Fruit fly (Drosophila melanogaster): ENCODE results near the gene mRpL45.

mRpL45 gene

dm6 chr3R:22618280-22618679, at the start of gene mRpL45 (continued):
- TF ChIP-seq run (tag; optimal IDR thresholded peaks at IDR 0.05) = no peak
- TF ChIP-seq Bgb (GFP tag; IDR thresholded peaks at IDR 0.05; ENCODE audit: partially characterized antibody) = peak; percentile 66
- TF ChIP-seq emc (GFP tag; optimal IDR thresholded peaks at IDR 0.05) = no peak
- no peak for TF ChIP-seq Ada2b (GFP tag; IDR thresholded peaks at IDR 0.05)
- no peak for TF ChIP-seq CTCF (GFP tag; optimal IDR thresholded peaks at IDR 0.05)
- peak; percentile 97 for TF ChIP-seq CG11560 (tag; IDR thresholded peaks at IDR 0.05)
- TF ChIP-seq ase (GFP tag; IDR thresholded peaks at IDR 0.05) = no peak
- no peak for TF ChIP-seq Meics (GFP tag; optimal IDR thresholded peaks at IDR 0.05)
- no peak for TF ChIP-seq ken (GFP tag; IDR thresholded peaks at IDR 0.05)
- TF ChIP-seq eyg (GFP tag; optimal IDR thresholded peaks at IDR 0.05) = no peak
- no peak for TF ChIP-seq Lim3 (GFP tag; IDR thresholded peaks at IDR 0.05)
- TF ChIP-seq CG12299 (tag; optimal IDR thresholded peaks at IDR 0.05) = no peak
- no peak for TF ChIP-seq CG8089 (GFP tag; optimal IDR thresholded peaks at IDR 0.05)
- peak; percentile 12 for TF ChIP-seq zen (tag; optimal IDR thresholded peaks at IDR 0.05)
- TF ChIP-seq al (GFP tag; IDR thresholded peaks at IDR 0.05) = no peak
- no peak for TF ChIP-seq dm (GFP tag; optimal IDR thresholded peaks at IDR 0.05)
- 0 out of 4 replicates have a peak, but pooled peaks have one; percentile 34 for TF ChIP-seq Dll (GFP tag; IDR thresholded peaks at IDR 0.05; ENCODE audit: partially characterized antibody)
- TF ChIP-seq CG10543 (GFP tag; optimal IDR thresholded peaks at IDR 0.05) = no peak
- no peak for TF ChIP-seq ftz-f1 (GFP tag; optimal IDR thresholded peaks at IDR 0.05)
- no peak for TF ChIP-seq CG12219 (GFP tag; optimal IDR thresholded peaks at IDR 0.05)
- no peak for TF ChIP-seq Eip74EF (GFP tag; optimal IDR thresholded peaks at IDR 0.05)
- peak; percentile 77 for TF ChIP-seq CG6791 (GFP tag; IDR thresholded peaks at IDR 0.05; ENCODE audit: partially characterized antibody)
- TF ChIP-seq CG32772 (GFP tag; IDR thresholded peaks at IDR 0.05) = no peak
- no peak for TF ChIP-seq crol (GFP tag; IDR thresholded peaks at IDR 0.05)
- no peak for TF ChIP-seq vvl (GFP tag; IDR thresholded peaks at IDR 0.05)
- no peak for TF ChIP-seq CG2712 (tag; optimal IDR thresholded peaks at IDR 0.05)
- TF ChIP-seq nerfin-1 (tag; optimal IDR thresholded peaks at IDR 0.05) = no peak
- TF ChIP-seq CG4707 (GFP tag; optimal IDR thresholded peaks at IDR 0.05) = no peak
- TF ChIP-seq Xrp1 (GFP tag; IDR thresholded peaks at IDR 0.05) = no peak
- no peak for TF ChIP-seq CG7372 (GFP tag; IDR thresholded peaks at IDR 0.05)
- no peak for TF ChIP-seq sqz (GFP tag; optimal IDR thresholded peaks at IDR 0.05)
- TF ChIP-seq ham (GFP tag; IDR thresholded peaks at IDR 0.05) = no peak
- TF ChIP-seq Atf-2 (GFP tag; optimal IDR thresholded peaks at IDR 0.05) = no peak
- TF ChIP-seq Antp (GFP tag; optimal IDR thresholded peaks at IDR 0.05) = no peak
- TF ChIP-seq row (GFP tag; IDR thresholded peaks at IDR 0.05) = no peak
- no peak for TF ChIP-seq nom (GFP tag; optimal IDR thresholded peaks at IDR 0.05)
- TF ChIP-seq gt (GFP tag; IDR thresholded peaks at IDR 0.05) = no peak
- TF ChIP-seq h (optimal IDR thresholded peaks at IDR 0.05) = no peak
- peak; percentile 80 for TF ChIP-seq HLH4C (GFP tag; IDR thresholded peaks at IDR 0.05; ENCODE audit: partially characterized antibody)
- no peak for TF ChIP-seq Bteb2 (GFP tag; optimal IDR thresholded peaks at IDR 0.05)
- TF ChIP-seq Spps (tag; optimal IDR thresholded peaks at IDR 0.05) = no peak
- no peak for TF ChIP-seq CoRest (tag; optimal IDR thresholded peaks at IDR 0.05)
- TF ChIP-seq Myb (GFP tag; optimal IDR thresholded peaks at IDR 0.05) = peak; percentile 85
- no peak for TF ChIP-seq CG15514 (GFP tag; optimal IDR thresholded peaks at IDR 0.05)
- no peak for TF ChIP-seq pum (GFP tag; optimal IDR thresholded peaks at IDR 0.05)
- peak; percentile 23; the same call in 1 of the 3 replicates for TF ChIP-seq CG16813 (GFP tag; IDR thresholded peaks at IDR 0.05; ENCODE audit: partially characterized antibody)
- no peak for TF ChIP-seq CG3838 (GFP tag; optimal IDR thresholded peaks at IDR 0.05)
- TF ChIP-seq CG9215 (GFP tag; IDR thresholded peaks at IDR 0.05) = no peak
- no peak for TF ChIP-seq CG10147 (GFP tag; optimal IDR thresholded peaks at IDR 0.05)
- TF ChIP-seq B-H1 (GFP tag; IDR thresholded peaks at IDR 0.05) = no peak
- TF ChIP-seq Dp (GFP tag; optimal IDR thresholded peaks at IDR 0.05) = peak; percentile 60
- no peak for TF ChIP-seq MTF-1 (GFP tag; optimal IDR thresholded peaks at IDR 0.05; ENCODE audit: borderline replicate concordance)
- TF ChIP-seq CG16863 (GFP tag; optimal IDR thresholded peaks at IDR 0.05) = no peak
